Comparison of ENCODE assay signal across 2 worm cellular contexts in genomic region chrIII:9247221-9247620, ce11.
TF ChIP-seq lines count a peak whose summit lies in the region.

Gene T02C1.1 (plus strand): TSS chrIII:9247525.

TF ChIP-seq in whole organism, early embryonic, 17 proteins besides CTCF, POLR2A, EP300 and RAD21:
- TF ChIP-seq F13C5.2 (tag; optimal IDR thresholded peaks at IDR 0.05; lab: Kevin White, UChicago) (no peak), aly-1 (tag; optimal IDR thresholded peaks at IDR 0.05; lab: Kevin White, UChicago) (peak; percentile 26), ceh-13 (GFP tag; optimal IDR thresholded peaks at IDR 0.05; lab: Kevin White, UChicago) (no peak), pes-1 (GFP tag; IDR thresholded peaks at IDR 0.05; lab: Robert Waterston, UW) (no peak), hmbx-1 (tag; optimal IDR thresholded peaks at IDR 0.05; lab: Kevin White, UChicago) (no peak)

TF ChIP-seq in whole organism, mixed stage, embryonic, 35 proteins besides CTCF, POLR2A, EP300 and RAD21:
- TF ChIP-seq pha-4 (tag; optimal IDR thresholded peaks at IDR 0.05; lab: Kevin White, UChicago): no peak
- TF ChIP-seq nhr-2 (tag; optimal IDR thresholded peaks at IDR 0.05; lab: Kevin White, UChicago): peak; percentile 62
- TF ChIP-seq hlh-1 (tag; optimal IDR thresholded peaks at IDR 0.05; lab: Kevin White, UChicago): peak; percentile 4
